Fruit fly (Drosophila melanogaster): ENCODE results near the gene CG8813.

DNA sequence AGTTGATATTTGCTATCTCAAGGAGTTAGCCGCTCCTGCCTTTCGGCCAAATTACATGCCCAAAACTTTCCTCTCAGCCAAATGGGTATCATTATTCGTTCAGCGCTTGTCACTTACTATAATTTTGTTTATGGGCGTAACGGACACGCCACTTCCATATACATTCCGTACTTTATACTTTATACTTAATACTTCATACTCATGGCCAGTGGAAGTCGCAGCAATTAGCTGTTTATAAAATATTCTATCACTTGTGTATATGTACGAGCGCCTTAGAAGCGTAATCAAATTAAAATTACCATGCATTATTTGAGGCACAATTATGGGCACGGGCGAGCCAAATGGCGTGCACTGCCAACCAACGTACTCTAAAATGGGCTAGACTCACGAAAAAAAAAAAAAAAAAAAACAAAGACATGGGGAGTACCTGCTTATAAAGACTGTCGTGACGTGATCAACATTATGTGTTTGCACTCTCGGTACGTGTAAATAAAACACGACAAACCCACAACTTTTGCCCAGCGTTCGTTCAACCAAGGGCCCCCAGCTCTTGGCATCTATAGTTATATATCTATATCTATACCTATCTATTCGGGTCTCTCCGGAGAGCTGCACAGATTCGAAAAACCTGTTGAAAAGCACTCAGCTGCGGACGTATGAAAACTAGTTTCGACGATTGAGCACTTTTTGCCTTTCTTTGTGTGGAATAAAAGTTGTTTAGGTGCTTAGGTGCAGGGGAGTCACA is 8.1 kb upstream of the CG8813 start:
- TF ChIP-seq Gug (GFP tag; IDR thresholded peaks at IDR 0.05) (no peak), CG9139 (GFP tag; optimal IDR thresholded peaks at IDR 0.05) (no peak), svp (GFP tag) (no peak), dac (GFP tag; optimal IDR thresholded peaks at IDR 0.05) (no peak), achi (GFP tag; optimal IDR thresholded peaks at IDR 0.05) (no peak)

Measured in whole organism, prepupa.